Worm (Caenorhabditis elegans) whole organism, L3 larva: Measurements from ENCODE around the gene nhr-263.

Experiments used
- ZK546.5 ChIP-seq: sonication (generic microtip); optimal IDR thresholded peaks from 2 replicates; lab custom pipeline; 2017; ENCODE audit warnings: missing biosample characterization, missing genetic modification characterization
- ama-1 ChIP-seq: fragments of 150-350 bp; optimal IDR thresholded peaks from 2 replicates; lab custom pipeline; 2018
- ceh-82 ChIP-seq: fragments of 150-350 bp; optimal IDR thresholded peaks from 2 replicates; lab custom pipeline; 2014; ENCODE audit warnings: missing biosample characterization, missing genetic modification characterization
- ceh-9 ChIP-seq: sonication (generic microtip); optimal IDR thresholded peaks from 2 replicates; lab custom pipeline; 2018; ENCODE audit warnings: missing biosample characterization, missing genetic modification characterization
- daf-12 ChIP-seq: fragments of 150-350 bp; optimal IDR thresholded peaks from 2 replicates; lab custom pipeline; 2014; ENCODE audit warnings: missing biosample characterization, missing genetic modification reagents, missing genetic modification characterization
- egl-5 ChIP-seq: fragments of 150-350 bp; optimal IDR thresholded peaks from 2 replicates; lab custom pipeline; 2017; ENCODE audit warnings: missing biosample characterization, missing genetic modification reagents, missing genetic modification characterization, inconsistent platforms
- elt-2 ChIP-seq: sonication (generic microtip); optimal IDR thresholded peaks from 2 replicates; lab custom pipeline; 2016; ENCODE audit warnings: missing genetic modification reagents, mild to moderate bottlenecking, missing genetic modification characterization, missing compliant biosample characterization
- fkh-10 ChIP-seq: sonication (generic microtip); optimal IDR thresholded peaks from 2 replicates; lab custom pipeline; 2017; ENCODE audit warnings: missing biosample characterization, missing genetic modification reagents, missing genetic modification characterization
- nfya-1 ChIP-seq: sonication (generic microtip); optimal IDR thresholded peaks from 2 replicates; lab custom pipeline; 2017; ENCODE audit warnings: missing genetic modification characterization, mild to moderate bottlenecking, missing compliant biosample characterization, antibody characterized with exemption, moderate library complexity; ENCODE audit not compliant: insufficient read depth
- nhr-237 ChIP-seq: fragments of 150-350 bp; optimal IDR thresholded peaks from 2 replicates; lab custom pipeline; 2014; ENCODE audit warnings: missing biosample characterization, missing genetic modification characterization
- nhr-25 ChIP-seq: sonication (generic microtip); optimal IDR thresholded peaks from 2 replicates; lab custom pipeline; 2017; ENCODE audit warnings: missing biosample characterization, missing genetic modification characterization
- nhr-28 ChIP-seq: fragments of 150-350 bp; optimal IDR thresholded peaks from 2 replicates; lab custom pipeline; 2014; ENCODE audit warnings: missing biosample characterization, missing genetic modification characterization
- skn-1 ChIP-seq: fragments of 150-350 bp; optimal IDR thresholded peaks from 2 replicates; lab custom pipeline; 2014; ENCODE audit warnings: missing biosample characterization, missing genetic modification characterization
- ztf-11 ChIP-seq: fragments of 150-350 bp; optimal IDR thresholded peaks from 2 replicates; lab custom pipeline; 2014; ENCODE audit warnings: missing biosample characterization, missing genetic modification characterization

DNA sequence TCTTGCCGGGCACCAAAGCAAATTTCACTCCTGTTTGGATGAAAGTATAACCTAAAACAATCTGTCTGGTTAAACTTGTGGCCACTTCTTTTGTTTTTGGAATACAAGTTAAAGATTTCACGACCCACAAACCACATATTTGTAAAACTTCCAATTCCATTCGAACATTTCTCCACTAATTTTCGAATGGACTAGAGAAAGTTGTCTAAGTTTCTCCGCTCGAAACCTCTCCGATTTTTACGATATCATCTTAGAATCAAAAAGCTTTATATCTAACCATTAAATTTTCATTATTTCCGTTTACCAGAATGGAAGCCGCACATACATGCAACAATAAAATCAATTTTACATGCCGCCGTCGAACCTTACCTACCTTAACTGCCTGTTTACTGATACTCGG is 43.4 kb downstream of the nhr-263 start, which contains the start of gene F07G11.3:
- TF ChIP-seq ceh-9 (tag; lab: Kevin White, UChicago) (no peak), fkh-10 (GFP tag; lab: Kevin White, UChicago) (no peak), ceh-82 (tag; lab: Kevin White, UChicago) (no peak), nhr-25 (tag; lab: Kevin White, UChicago) (no peak), ztf-11 (tag; lab: Kevin White, UChicago) (no peak), nfya-1 (tag; lab: Kevin White, UChicago) (no peak), daf-12 (no peak), nhr-28 (tag; lab: Kevin White, UChicago) (no peak), skn-1 (tag; lab: Kevin White, UChicago) (no peak), nhr-237 (no peak), elt-2 (no peak), ZK546.5 (tag; lab: Kevin White, UChicago) (no peak), ama-1 (lab: Kevin White, UChicago) (no peak), egl-5 (no peak)
